Worm (Caenorhabditis elegans) whole organism, dauer: Measurements from ENCODE around the gene sluh-7.

Source experiments
- unc-62 ChIP-seq: sonication (generic microtip); optimal IDR thresholded peaks from 2 replicates; lab custom pipeline; 2017; ENCODE audit warnings: missing biosample characterization, missing genetic modification reagents, missing genetic modification characterization

Gene sluh-7

ce11 chrV:10355773-10356335, at the start of gene sluh-7:
TSS of gene sluh-7 (minus strand) at chrV:10355823.
- no peak for TF ChIP-seq unc-62

- no peak for TF ChIP-seq unc-62
These were observed 49.1 kb upstream of the sluh-7 start for ce11 chrV:10404701-10405100.

- no peak for TF ChIP-seq unc-62
These were observed 47.2 kb upstream of the sluh-7 start, which contains the start of gene F15H10.8 for ce11 chrV:10402804-10403203. TSS of gene F15H10.8 (minus strand) at chrV:10402904.

ce11 chrV:10399290-10399689, 43.7 kb upstream of the sluh-7 start:
- TF ChIP-seq unc-62: no peak

- TF ChIP-seq unc-62: no peak
These were observed 42.8 kb upstream of the sluh-7 start, which contains the start of gene ugt-2 for ce11 chrV:10398431-10398830. TSS of gene ugt-2 (plus strand) at chrV:10398801.

ce11 chrV:10395173-10395766, 39.6 kb upstream of the sluh-7 start, which contains the start of the genes col-151 and ugt-1:
TSS of gene col-151 (minus strand) at chrV:10395223.
TSS of gene ugt-1 (plus strand) at chrV:10395663.
- no peak for TF ChIP-seq unc-62

- no peak for TF ChIP-seq unc-62
These were observed 38.1 kb upstream of the sluh-7 start for ce11 chrV:10393708-10394107.

- no peak for TF ChIP-seq unc-62
These were observed 32.7 kb upstream of the sluh-7 start, which contains the start of gene AC3.5 for ce11 chrV:10388318-10388717. TSS of gene AC3.5 (plus strand) at chrV:10388527.

- TF ChIP-seq unc-62: no peak
These were observed 31.8 kb upstream of the sluh-7 start for ce11 chrV:10387412-10387811.

- no peak for TF ChIP-seq unc-62
These were observed 28.3 kb upstream of the sluh-7 start, which contains the start of gene spe-10 for ce11 chrV:10383950-10384349. TSS of gene spe-10 (plus strand) at chrV:10384250.

ce11 chrV:10382142-10382541, 26.5 kb upstream of the sluh-7 start, which contains the start of gene pqn-2:
TSS of gene pqn-2 (plus strand) at chrV:10382442.
- TF ChIP-seq unc-62: no peak

ce11 chrV:10381726-10382125, 26.1 kb upstream of the sluh-7 start, which contains the start of gene abu-1:
TSS of gene abu-1 (minus strand) at chrV:10381826.
- no peak for TF ChIP-seq unc-62

- TF ChIP-seq unc-62: no peak
These were observed 24.1 kb upstream of the sluh-7 start for ce11 chrV:10379761-10380160.

- no peak for TF ChIP-seq unc-62
These were observed 23.7 kb upstream of the sluh-7 start, which contains the start of gene AC3.12 for ce11 chrV:10379293-10379692. TSS of gene AC3.12 (minus strand) at chrV:10379393.

ce11 chrV:10371951-10372350, 16.3 kb upstream of the sluh-7 start, which contains the start of gene ugt-49:
TSS of gene ugt-49 (plus strand) at chrV:10372321.
- no peak for TF ChIP-seq unc-62

- no peak for TF ChIP-seq unc-62
These were observed 15.6 kb upstream of the sluh-7 start for ce11 chrV:10371177-10371576.

ce11 chrV:10368256-10368655, 12.6 kb upstream of the sluh-7 start, which contains the start of gene sri-20:
TSS of gene sri-20 (plus strand) at chrV:10368556.
- no peak for TF ChIP-seq unc-62

ce11 chrV:10363834-10364233, 8.2 kb upstream of the sluh-7 start:
- no peak for TF ChIP-seq unc-62
